Fruit fly (Drosophila melanogaster) whole organism, pupa: Measurements from ENCODE around the gene ppk31.

Experiments used
- CG12605 ChIP-seq: fragments of 200-800 bp; sonication (Bioruptor generic); IDR thresholded peaks from 2 replicates; pipeline ENCODE4 v1.3.6; 2022; ENCODE audit warnings: missing biosample characterization, missing genetic modification characterization
- CG14655 ChIP-seq: fragments of 200-800 bp; sonication (Bioruptor generic); optimal IDR thresholded peaks from 3 replicates; lab custom pipeline; 2017; ENCODE audit warnings: mild to moderate bottlenecking, missing biosample characterization, missing genetic modification reagents, missing genetic modification characterization
- CG17806 ChIP-seq: fragments of 200-800 bp; sonication (Bioruptor generic); optimal IDR thresholded peaks from 2 replicates; lab custom pipeline; 2018; ENCODE audit warnings: missing biosample characterization, mild to moderate bottlenecking, missing genetic modification characterization, moderate library complexity
- CG32121 ChIP-seq: fragments of 200-800 bp; sonication (Bioruptor generic); IDR thresholded peaks from 2 replicates; pipeline ENCODE4 v1.3.6; 2022; ENCODE audit warnings: missing biosample characterization, missing genetic modification characterization
- CG4496 ChIP-seq: fragments of 200-800 bp; sonication (Bioruptor generic); IDR thresholded peaks from 3 replicates; pipeline ENCODE4 v1.3.6; 2022; ENCODE audit warnings: missing biosample characterization, missing genetic modification characterization
- CG8159 ChIP-seq: fragments of 200-800 bp; sonication (Bioruptor generic); optimal IDR thresholded peaks from 3 replicates; lab custom pipeline; 2018; ENCODE audit warnings: missing biosample characterization, mild to moderate bottlenecking, missing genetic modification characterization, moderate library complexity
- CG9948 ChIP-seq: fragments of 200-800 bp; sonication (Bioruptor generic); optimal IDR thresholded peaks from 2 replicates; lab custom pipeline; 2018; ENCODE audit warnings: missing biosample characterization, mild to moderate bottlenecking, missing genetic modification characterization, moderate library complexity
- D1 ChIP-seq: fragments of 200-800 bp; sonication (Bioruptor generic); optimal IDR thresholded peaks from 2 replicates; lab custom pipeline; 2018; ENCODE audit warnings: missing biosample characterization, mild to moderate bottlenecking, missing genetic modification characterization, moderate library complexity
- EcR ChIP-seq: fragments of 200-800 bp; sonication (Bioruptor generic); optimal IDR thresholded peaks from 3 replicates; lab custom pipeline; 2019; ENCODE audit warnings: missing biosample characterization, missing genetic modification characterization, mild to moderate bottlenecking, moderate library complexity, missing genetic modification reagents
- Ets98B ChIP-seq: fragments of 200-800 bp; sonication (Bioruptor generic); IDR thresholded peaks from 2 replicates; pipeline ENCODE4 v1.3.6; 2022; ENCODE audit warnings: missing biosample characterization, missing genetic modification characterization
- Pif1A ChIP-seq: fragments of 200-800 bp; sonication (Bioruptor generic); optimal IDR thresholded peaks from 3 replicates; lab custom pipeline; 2016; ENCODE audit warnings: missing biosample characterization, missing genetic modification characterization
- rn ChIP-seq: fragments of 200-800 bp; sonication (Bioruptor generic); IDR thresholded peaks from 2 replicates; pipeline ENCODE4 v1.3.6; 2022; ENCODE audit warnings: missing biosample characterization, missing genetic modification characterization

DNA sequence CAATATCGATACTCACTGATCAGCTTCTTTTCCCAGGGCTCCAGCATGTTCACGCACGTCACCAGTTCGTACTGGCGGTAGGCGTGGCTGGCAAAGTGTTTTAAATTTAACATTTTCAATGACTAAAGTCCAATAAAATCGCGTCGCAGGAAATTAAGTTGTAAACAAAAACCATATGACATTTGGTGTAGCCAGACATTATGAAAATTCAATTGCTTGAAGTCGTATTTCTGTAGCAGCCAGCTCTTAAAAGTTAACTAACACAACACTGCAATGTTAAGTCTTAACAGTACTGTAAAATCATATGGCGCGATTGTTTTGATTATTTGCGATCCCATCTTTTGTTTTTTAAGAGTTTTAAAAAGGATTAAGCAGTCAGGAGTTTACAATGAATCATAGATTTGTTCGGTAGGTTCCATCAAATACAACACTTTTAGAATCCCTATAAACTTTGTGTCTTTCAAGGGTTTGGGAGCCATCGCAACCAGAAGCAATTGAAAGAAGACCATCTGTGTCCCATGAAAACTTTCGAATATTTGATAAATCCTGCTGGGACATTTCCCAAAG, 2.6 kb downstream of the ppk31 start, which contains the start of the genes CG34293 and spn-D:
- TF ChIP-seq CG9948 (tag; lab: Kevin White, UChicago) (no peak), CG4496 (GFP tag; lab: Robert Waterston, UW) (no peak), CG17806 (tag; lab: Kevin White, UChicago) (no peak), CG14655 (GFP tag; lab: Kevin White, UChicago) (no peak), Pif1A (GFP tag; lab: Kevin White, UChicago) (no peak), D1 (tag; lab: Kevin White, UChicago) (no peak), Ets98B (GFP tag; lab: Robert Waterston, UW) (no peak), rn (no peak), CG8159 (no peak), CG32121 (GFP tag; lab: Robert Waterston, UW) (no peak), EcR (GFP tag; lab: Kevin White, UChicago) (no peak), CG12605 (GFP tag; lab: Robert Waterston, UW) (no peak)
